Fruit fly (Drosophila melanogaster): ENCODE data around the gene CG7394.

DNA sequence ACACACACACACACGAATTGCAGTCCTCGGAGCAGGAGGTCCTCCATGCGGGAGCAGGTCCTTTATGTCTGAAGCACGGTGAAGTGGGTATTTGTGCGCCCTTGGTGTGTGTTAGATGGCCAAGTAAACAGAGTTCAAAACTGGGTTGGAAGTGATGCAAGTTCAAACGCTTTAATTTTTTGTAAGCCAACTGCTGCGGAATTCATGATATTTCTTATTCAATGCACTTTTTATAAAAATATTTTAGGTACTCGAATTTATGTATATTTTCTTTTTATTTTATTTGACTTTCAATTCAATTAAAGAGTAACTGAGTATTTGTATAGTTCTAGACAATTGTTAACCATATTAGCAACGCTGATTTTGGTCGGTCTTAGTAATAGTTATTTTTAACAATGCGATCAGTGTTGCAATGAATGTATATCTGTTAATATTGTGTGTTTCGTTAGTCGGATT lies 38.2 kb downstream of the CG7394 start, which contains the start of the genes CG14137 and CG46394:
- no peak for TF ChIP-seq usp (GFP tag; optimal IDR thresholded peaks at IDR 0.05)
- no peak for TF ChIP-seq psq (GFP tag; optimal IDR thresholded peaks at IDR 0.05)
- TF ChIP-seq dsf (GFP tag; optimal IDR thresholded peaks at IDR 0.05; ENCODE audit: borderline replicate concordance) = no peak
- peak; percentile 84 for TF ChIP-seq Dfd (GFP tag; optimal IDR thresholded peaks at IDR 0.05)
- no peak for TF ChIP-seq HLH106 (tag; optimal IDR thresholded peaks at IDR 0.05)
- no peak for TF ChIP-seq Abd-B (GFP tag; optimal IDR thresholded peaks at IDR 0.05)
- TF ChIP-seq jim (GFP tag; optimal IDR thresholded peaks at IDR 0.05) = no peak
- no peak for TF ChIP-seq lola (GFP tag; optimal IDR thresholded peaks at IDR 0.05)

Measured in whole organism, wandering third instar larva.